Fruit fly (Drosophila melanogaster) whole organism, embryonic: ENCODE data around the gene Chd64.

Experiments
- Asciz ChIP-seq: fragments of 200-800 bp; sonication (Bioruptor generic); optimal IDR thresholded peaks from 2 replicates; lab custom pipeline; 2017; ENCODE audit warnings: missing biosample characterization, mild to moderate bottlenecking, missing genetic modification characterization, missing genetic modification reagents
- Atf-2 ChIP-seq: fragments of 200-800 bp; sonication (Bioruptor generic); optimal IDR thresholded peaks from 2 replicates; lab custom pipeline; 2016; ENCODE audit warnings: missing biosample characterization, missing genetic modification characterization
- Bdp1 ChIP-seq: fragments of 200-800 bp; sonication (Bioruptor generic); optimal IDR thresholded peaks from 3 replicates; lab custom pipeline; 2016; ENCODE audit warnings: missing biosample characterization, missing genetic modification characterization
- CG10543 ChIP-seq: fragments of 200-800 bp; sonication (Bioruptor generic); optimal IDR thresholded peaks from 3 replicates; lab custom pipeline; 2017; ENCODE audit warnings: missing biosample characterization, mild to moderate bottlenecking, missing genetic modification characterization, moderate library complexity
- CG12155 ChIP-seq: fragments of 200-800 bp; sonication (Bioruptor generic); optimal IDR thresholded peaks from 3 replicates; lab custom pipeline; 2016; ENCODE audit warnings: missing biosample characterization, missing genetic modification characterization
- CG12219 ChIP-seq: fragments of 200-800 bp; sonication (Bioruptor generic); optimal IDR thresholded peaks from 3 replicates; lab custom pipeline; 2018; ENCODE audit warnings: missing biosample characterization, mild to moderate bottlenecking, missing genetic modification characterization
- CG12299 ChIP-seq: fragments of 200-800 bp; sonication (Bioruptor generic); optimal IDR thresholded peaks from 2 replicates; lab custom pipeline; 2018; ENCODE audit warnings: missing biosample characterization, mild to moderate bottlenecking, missing genetic modification characterization
- CG15073 ChIP-seq: fragments of 200-800 bp; sonication (Bioruptor generic); optimal IDR thresholded peaks from 2 replicates; lab custom pipeline; 2016; ENCODE audit warnings: missing biosample characterization, missing genetic modification characterization
- CG16863 ChIP-seq: fragments of 200-800 bp; sonication (Bioruptor generic); optimal IDR thresholded peaks from 3 replicates; lab custom pipeline; 2016; ENCODE audit warnings: missing biosample characterization, missing genetic modification characterization
- CG1792 ChIP-seq: fragments of 200-800 bp; sonication (Bioruptor generic); optimal IDR thresholded peaks from 2 replicates; lab custom pipeline; 2016; ENCODE audit warnings: missing biosample characterization, missing genetic modification characterization
- CG18764 ChIP-seq: fragments of 200-800 bp; sonication (Bioruptor generic); optimal IDR thresholded peaks from 3 replicates; lab custom pipeline; 2016; ENCODE audit warnings: missing biosample characterization, missing genetic modification characterization
- CG2120 ChIP-seq: fragments of 200-800 bp; sonication (Bioruptor generic); optimal IDR thresholded peaks from 3 replicates; lab custom pipeline; 2016; ENCODE audit warnings: missing biosample characterization, missing genetic modification characterization
- CG31388 ChIP-seq: fragments of 200-800 bp; sonication (Bioruptor generic); optimal IDR thresholded peaks from 2 replicates; lab custom pipeline; 2016; ENCODE audit warnings: missing biosample characterization, missing genetic modification characterization
- CG3726 ChIP-seq: fragments of 200-800 bp; sonication (Bioruptor generic); IDR thresholded peaks from 3 replicates; pipeline ENCODE4, ENCODE4 v1.3.6; 2022; ENCODE audit warnings: missing biosample characterization, missing genetic modification characterization
- CG4360 ChIP-seq: fragments of 200-800 bp; sonication (Bioruptor generic); IDR thresholded peaks from 2 replicates; pipeline ENCODE4 v1.3.6; 2022; ENCODE audit warnings: missing biosample characterization, missing genetic modification characterization
- CG6813 ChIP-seq: fragments of 200-800 bp; sonication (Bioruptor generic); optimal IDR thresholded peaks from 2 replicates; lab custom pipeline; 2017; ENCODE audit warnings: missing biosample characterization, missing genetic modification characterization, mild to moderate bottlenecking, moderate library complexity, missing genetic modification reagents
- CG7745 ChIP-seq: fragments of 200-800 bp; sonication (Bioruptor generic); optimal IDR thresholded peaks from 2 replicates; lab custom pipeline; 2018; ENCODE audit warnings: missing biosample characterization, mild to moderate bottlenecking, missing genetic modification characterization, moderate library complexity
- CG8290 ChIP-seq, 3 experiments: fragments of 200-800 bp; sonication (Bioruptor generic); optimal IDR thresholded peaks; 2 replicates each; lab custom pipeline; 2016 to 2019; ENCODE audit warnings: missing biosample characterization in 3 of 3, missing genetic modification characterization in 3 of 3, mild to moderate bottlenecking in 2 of 3, moderate library complexity in 1 of 3
- CG8765 ChIP-seq: fragments of 200-800 bp; sonication (Bioruptor generic); IDR thresholded peaks from 2 replicates; pipeline ENCODE4 v1.3.6; 2022; ENCODE audit warnings: missing biosample characterization, missing genetic modification characterization
- Dad ChIP-seq: fragments of 200-800 bp; sonication (Bioruptor generic); optimal IDR thresholded peaks from 3 replicates; lab custom pipeline; 2016; ENCODE audit warnings: missing biosample characterization, missing genetic modification characterization
- Dek ChIP-seq: fragments of 200-800 bp; sonication (Bioruptor generic); optimal IDR thresholded peaks from 3 replicates; lab custom pipeline; 2019; ENCODE audit warnings: missing biosample characterization, mild to moderate bottlenecking, missing genetic modification characterization, moderate library complexity
- E2f1 ChIP-seq: fragments of 200-800 bp; sonication (Bioruptor generic); IDR thresholded peaks from 2 replicates; pipeline ENCODE4 v1.3.6; 2022; ENCODE audit warnings: missing biosample characterization, missing genetic modification characterization
- Eip74EF ChIP-seq, 2 experiments: fragments of 200-800 bp in 1 of 2; fragments of >200 bp in 1 of 2; sonication (Bioruptor generic) in 1 of 2; optimal IDR thresholded peaks; 2 replicates each; lab custom pipeline; 2017 to 2019; ENCODE audit warnings: missing biosample characterization in 2 of 2, missing genetic modification characterization in 2 of 2, mild to moderate bottlenecking in 1 of 2, moderate library complexity in 1 of 2
- Gug ChIP-seq: fragments of 200-800 bp; sonication (Bioruptor generic); IDR thresholded peaks from 4 replicates; pipeline ENCODE4 v1.3.6; 2022; ENCODE audit warnings: missing biosample characterization, missing genetic modification characterization
- HLHmδ ChIP-seq: fragments of 200-800 bp; sonication (Bioruptor generic); optimal IDR thresholded peaks from 2 replicates; lab custom pipeline; 2018; ENCODE audit warnings: missing biosample characterization, mild to moderate bottlenecking, missing genetic modification characterization, moderate library complexity
- Hmr ChIP-seq: fragments of 200-800 bp; sonication (Bioruptor generic); optimal IDR thresholded peaks from 3 replicates; lab custom pipeline; 2017; ENCODE audit warnings: mild to moderate bottlenecking, missing biosample characterization, missing genetic modification reagents, missing genetic modification characterization
- Jarid2 ChIP-seq: fragments of 200-800 bp; sonication (Bioruptor generic); optimal IDR thresholded peaks from 3 replicates; lab custom pipeline; 2017; ENCODE audit warnings: mild to moderate bottlenecking, missing biosample characterization, missing genetic modification reagents, missing genetic modification characterization
- Mad ChIP-seq: fragments of 200-800 bp; sonication (Bioruptor generic); optimal IDR thresholded peaks from 2 replicates; lab custom pipeline; 2016; ENCODE audit warnings: missing biosample characterization, missing genetic modification characterization
- Mrtf ChIP-seq: fragments of 200-800 bp; sonication (Bioruptor generic); IDR thresholded peaks from 3 replicates; pipeline ENCODE4 v1.3.6; 2022; ENCODE audit warnings: missing biosample characterization, missing genetic modification characterization
- Nf-YB ChIP-seq: fragments of 200-800 bp; sonication (Bioruptor generic); optimal IDR thresholded peaks from 3 replicates; lab custom pipeline; 2019; ENCODE audit warnings: missing biosample characterization, mild to moderate bottlenecking, missing genetic modification characterization, moderate library complexity
- Rfx ChIP-seq: fragments of 200-800 bp; sonication (Bioruptor generic); IDR thresholded peaks from 2 replicates; pipeline ENCODE4 v1.3.6; 2022; ENCODE audit warnings: missing biosample characterization, missing genetic modification characterization
- Sry-δ ChIP-seq: fragments of 200-800 bp; sonication (Bioruptor generic); optimal IDR thresholded peaks from 2 replicates; lab custom pipeline; 2016; ENCODE audit warnings: missing biosample characterization, missing genetic modification characterization
- Stat92E ChIP-seq, 3 experiments: fragments of >200 bp in 2 of 3; fragments of 200-800 bp in 1 of 3; sonication (Bioruptor generic) in 1 of 3; optimal IDR thresholded peaks; 2 replicates each; lab custom pipeline; 2017 to 2019; ENCODE audit warnings: missing biosample characterization in 3 of 3, missing genetic modification characterization in 3 of 3, mild to moderate bottlenecking in 1 of 3, moderate library complexity in 1 of 3
- Tbp ChIP-seq: fragments of >200 bp; optimal IDR thresholded peaks from 2 replicates; lab custom pipeline; 2018; ENCODE audit warnings: missing biosample characterization, missing genetic modification characterization
- Xrp1 ChIP-seq: fragments of 200-800 bp; sonication (Bioruptor generic); IDR thresholded peaks from 2 replicates; pipeline ENCODE4 v1.3.6; 2022; ENCODE audit warnings: missing biosample characterization, missing genetic modification characterization
- al ChIP-seq: fragments of 200-800 bp; sonication (Bioruptor generic); IDR thresholded peaks from 2 replicates; pipeline ENCODE4 v1.3.6; 2022; ENCODE audit warnings: missing biosample characterization, missing genetic modification characterization
- btn ChIP-seq: fragments of 200-800 bp; sonication (Bioruptor generic); optimal IDR thresholded peaks from 2 replicates; lab custom pipeline; 2016; ENCODE audit warnings: missing biosample characterization, missing genetic modification characterization
- eyg ChIP-seq: fragments of 200-800 bp; sonication (Bioruptor generic); optimal IDR thresholded peaks from 3 replicates; lab custom pipeline; 2016; ENCODE audit warnings: missing biosample characterization, missing genetic modification characterization
- hth ChIP-seq: fragments of >200 bp; optimal IDR thresholded peaks from 2 replicates; lab custom pipeline; 2017; ENCODE audit warnings: inconsistent platforms
- ind ChIP-seq: fragments of 200-800 bp; sonication (Bioruptor generic); optimal IDR thresholded peaks from 3 replicates; lab custom pipeline; 2016; ENCODE audit warnings: missing biosample characterization, missing genetic modification characterization
- knrl ChIP-seq: fragments of 200-800 bp; sonication (Bioruptor generic); IDR thresholded peaks from 3 replicates; pipeline ENCODE4 v1.3.6; 2022; ENCODE audit warnings: missing biosample characterization, missing genetic modification characterization; ENCODE audit not compliant: partially characterized antibody
- lab ChIP-seq: fragments of 200-800 bp; sonication (Bioruptor generic); optimal IDR thresholded peaks from 3 replicates; lab custom pipeline; 2017; ENCODE audit warnings: missing biosample characterization, missing genetic modification characterization, mild to moderate bottlenecking, moderate library complexity, missing genetic modification reagents
- nmo ChIP-seq: fragments of 200-800 bp; sonication (Bioruptor generic); optimal IDR thresholded peaks from 2 replicates; lab custom pipeline; 2018; ENCODE audit warnings: missing biosample characterization, mild to moderate bottlenecking, missing genetic modification characterization, moderate library complexity
- nom ChIP-seq: fragments of 200-800 bp; sonication (Bioruptor generic); optimal IDR thresholded peaks from 2 replicates; lab custom pipeline; 2017; ENCODE audit warnings: missing biosample characterization, missing genetic modification characterization, mild to moderate bottlenecking, moderate library complexity, missing genetic modification reagents
- pnt ChIP-seq: fragments of 200-800 bp; sonication (Bioruptor generic); optimal IDR thresholded peaks from 3 replicates; lab custom pipeline; 2016; ENCODE audit warnings: missing biosample characterization, missing genetic modification characterization
- pros ChIP-seq: fragments of 200-800 bp; sonication (Bioruptor generic); optimal IDR thresholded peaks from 3 replicates; lab custom pipeline; 2019; ENCODE audit warnings: missing biosample characterization, mild to moderate bottlenecking, missing genetic modification characterization, moderate library complexity
- ranshi ChIP-seq: fragments of 200-800 bp; sonication (Bioruptor generic); IDR thresholded peaks from 2 replicates; pipeline ENCODE4 v1.3.6; 2022; ENCODE audit warnings: missing biosample characterization, missing genetic modification characterization
- sim ChIP-seq: fragments of 200-800 bp; sonication (Bioruptor generic); IDR thresholded peaks from 2 replicates; pipeline ENCODE4 v1.3.6; 2022; ENCODE audit warnings: missing biosample characterization, missing genetic modification characterization
- sna ChIP-seq: fragments of 200-800 bp; sonication (Bioruptor generic); IDR thresholded peaks from 2 replicates; pipeline ENCODE4 v1.3.6; 2022; ENCODE audit warnings: missing biosample characterization, missing genetic modification characterization; ENCODE audit not compliant: partially characterized antibody
- ssp ChIP-seq: fragments of 200-800 bp; sonication (Bioruptor generic); IDR thresholded peaks from 2 replicates; pipeline ENCODE4 v1.3.6; 2022; ENCODE audit warnings: missing biosample characterization, missing genetic modification characterization
- unc-4 ChIP-seq: fragments of 200-800 bp; sonication (Bioruptor generic); IDR thresholded peaks from 2 replicates; pipeline ENCODE4 v1.3.6; 2022; ENCODE audit warnings: missing biosample characterization, missing genetic modification characterization; ENCODE audit not compliant: partially characterized antibody
- vfl ChIP-seq: fragments of 200-800 bp; sonication (Bioruptor generic); optimal IDR thresholded peaks from 2 replicates; lab custom pipeline; 2016; ENCODE audit warnings: missing biosample characterization, missing genetic modification characterization

The Chd64 gene

DNA sequence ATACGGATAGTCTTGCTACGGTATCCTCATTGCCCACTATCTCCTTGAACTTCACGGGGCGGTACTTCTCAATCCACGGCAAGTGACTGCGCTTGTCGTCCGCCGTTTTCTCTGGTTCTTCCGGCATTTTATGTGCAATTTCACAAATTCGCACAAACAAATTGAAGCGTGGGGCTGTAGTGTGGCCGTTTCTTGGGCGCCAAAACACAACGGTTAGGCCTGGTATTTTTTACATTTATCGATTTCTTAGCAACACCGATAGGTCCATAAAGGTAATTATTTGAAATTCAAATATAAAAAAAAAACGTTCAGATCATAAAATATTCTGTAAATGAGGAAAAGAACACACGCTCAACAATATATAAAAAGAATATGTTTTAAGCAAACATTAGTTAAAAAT is 13.7 kb upstream of the Chd64 start, which contains the start of gene RfC4 (continued):
- TF ChIP-seq Asciz = no peak
- no peak for TF ChIP-seq Atf-2 (GFP tag; lab: Kevin White, UChicago)
- no peak for TF ChIP-seq nom (GFP tag; lab: Kevin White, UChicago)
- TF ChIP-seq Hmr (GFP tag; lab: Kevin White, UChicago) = no peak
- no peak for TF ChIP-seq CG12299 (tag; lab: Kevin White, UChicago)
- no peak for TF ChIP-seq sim (GFP tag; lab: Robert Waterston, UW)
- TF ChIP-seq CG16863 (GFP tag; lab: Kevin White, UChicago) = no peak
- TF ChIP-seq pros (GFP tag; lab: Kevin White, UChicago) = no peak
- TF ChIP-seq sna (GFP tag; lab: Robert Waterston, UW) = no peak
- no peak for TF ChIP-seq Rfx (GFP tag; lab: Robert Waterston, UW)
- no peak for TF ChIP-seq Tbp
- TF ChIP-seq ssp = no peak
- TF ChIP-seq Sry-δ = peak; percentile 22
- TF ChIP-seq Dek (tag; lab: Kevin White, UChicago) = no peak
- TF ChIP-seq CG18764 = no peak
- TF ChIP-seq ind = no peak
- TF ChIP-seq CG8290 (GFP tag; optimal IDR thresholded peaks at IDR 0.05; lab: Kevin White, UChicago) = no peak
- TF ChIP-seq CG8290 (tag; optimal IDR thresholded peaks at IDR 0.05; lab: Kevin White, UChicago) = no peak
- no peak for TF ChIP-seq CG1792 (GFP tag; lab: Kevin White, UChicago)
- TF ChIP-seq Nf-YB (GFP tag; lab: Kevin White, UChicago) = no peak
- TF ChIP-seq CG2120 (GFP tag; lab: Kevin White, UChicago) = no peak
- no peak for TF ChIP-seq Gug (GFP tag; lab: Robert Waterston, UW)
- no peak for TF ChIP-seq CG7745 (tag; lab: Kevin White, UChicago)
- TF ChIP-seq ranshi (GFP tag; lab: Robert Waterston, UW) = no peak
- no peak for TF ChIP-seq CG3726 (GFP tag; lab: Robert Waterston, UW)
- TF ChIP-seq nmo = no peak
- TF ChIP-seq btn (GFP tag; lab: Kevin White, UChicago) = no peak
- TF ChIP-seq CG4360 (GFP tag; lab: Robert Waterston, UW) = no peak
- no peak for TF ChIP-seq Mad
- TF ChIP-seq knrl (GFP tag; lab: Robert Waterston, UW) = no peak
- no peak for TF ChIP-seq Stat92E (GFP tag; optimal IDR thresholded peaks at IDR 0.05; lab: Kevin White, UChicago)
- TF ChIP-seq CG12155 = no peak
- TF ChIP-seq Eip74EF (GFP tag; optimal IDR thresholded peaks at IDR 0.05; lab: Kevin White, UChicago) = no peak
- no peak for TF ChIP-seq CG10543
- TF ChIP-seq CG12219 (GFP tag; lab: Kevin White, UChicago) = no peak
- TF ChIP-seq al = no peak
- no peak for TF ChIP-seq CG8765
- no peak for TF ChIP-seq Mrtf (GFP tag; lab: Robert Waterston, UW)
- TF ChIP-seq eyg = no peak
- TF ChIP-seq E2f1 (GFP tag; lab: Robert Waterston, UW) = no peak
- no peak for TF ChIP-seq hth
- TF ChIP-seq CG15073 (GFP tag; lab: Kevin White, UChicago) = no peak
- no peak for TF ChIP-seq Bdp1 (GFP tag; lab: Kevin White, UChicago)
- TF ChIP-seq CG6813 (GFP tag; lab: Kevin White, UChicago) = no peak
- TF ChIP-seq lab (GFP tag; lab: Kevin White, UChicago) = no peak
- TF ChIP-seq Jarid2 (GFP tag; lab: Kevin White, UChicago) = no peak
- no peak for TF ChIP-seq CG31388 (GFP tag; lab: Kevin White, UChicago)
- TF ChIP-seq vfl (GFP tag; lab: Kevin White, UChicago) = no peak
- no peak for TF ChIP-seq Xrp1 (GFP tag; lab: Robert Waterston, UW)
- peak; percentile 31 for TF ChIP-seq unc-4 (GFP tag; lab: Robert Waterston, UW)
- no peak for TF ChIP-seq Dad
- no peak for TF ChIP-seq HLHmδ (GFP tag; lab: Kevin White, UChicago)
- TF ChIP-seq pnt = no peak
